Worm (Caenorhabditis elegans) whole organism, L4/young adult: Measurements from ENCODE around the gene C30G7.4.

ENCODE experiments used
- W03F9.2 ChIP-seq: fragments of 150-350 bp; optimal IDR thresholded peaks from 2 replicates; lab custom pipeline; 2014; ENCODE audit warnings: missing biosample characterization, missing genetic modification characterization
- dao-5 ChIP-seq: sonication (generic microtip); optimal IDR thresholded peaks from 2 replicates; lab custom pipeline; 2016; ENCODE audit warnings: missing genotype, missing genetic modification characterization, moderate library complexity, missing compliant biosample characterization
- him-1 ChIP-seq: sonication (generic microtip); optimal IDR thresholded peaks from 2 replicates; lab custom pipeline; 2016; ENCODE audit warnings: missing genotype, missing genetic modification reagents, missing genetic modification characterization, missing compliant biosample characterization

DNA sequence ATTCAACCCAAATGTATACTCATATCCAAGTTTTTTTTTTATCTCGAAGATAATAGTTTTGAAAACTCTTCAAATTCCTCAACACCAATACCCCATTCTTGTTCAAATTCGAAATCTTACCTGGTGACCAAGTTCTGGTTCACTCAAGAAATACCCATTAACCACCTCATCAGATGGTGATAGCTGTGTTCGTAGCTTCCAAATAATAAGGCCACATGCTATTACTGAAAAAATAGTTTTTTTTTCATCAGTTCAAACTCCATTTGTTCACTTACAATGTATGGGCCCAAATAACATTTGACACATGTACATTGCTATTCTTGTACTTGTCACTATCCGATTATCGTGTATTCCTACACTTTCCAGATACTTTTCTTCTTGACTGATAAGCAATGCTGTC, 39.5 kb downstream of the C30G7.4 start:
- TF ChIP-seq him-1 (tag; lab: Kevin White, UChicago) (no peak), dao-5 (tag; lab: Kevin White, UChicago) (no peak), W03F9.2 (no peak)
